Worm (Caenorhabditis elegans): ENCODE data around the gene Y102A5C.40.

- TF ChIP-seq egl-27 (tag; optimal IDR thresholded peaks at IDR 0.05) (no peak), dpl-1 (GFP tag; optimal IDR thresholded peaks at IDR 0.05) (no peak), gei-8 (GFP tag; optimal IDR thresholded peaks at IDR 0.05) (no peak), snpc-4 (tag; optimal IDR thresholded peaks at IDR 0.05) (no peak), unc-62 (GFP tag; optimal IDR thresholded peaks at IDR 0.05 in 1 of 2) (no peak), unc-62 (tag; optimal IDR thresholded peaks at IDR 0.05) (no peak), nhr-28 (tag; optimal IDR thresholded peaks at IDR 0.05) (no peak)
These were observed 26.3 kb upstream of the Y102A5C.40 start, which contains the start of gene clec-241 for ce11 chrV:17013232-17013631.
